Worm (Caenorhabditis elegans) whole organism, mixed stage, embryonic: ENCODE data around the gene stau-1.

Source experiments
- bed-3 ChIP-seq: fragments of 200-800 bp; sonication (Bioruptor generic); optimal IDR thresholded peaks from 3 replicates; lab custom pipeline; 2018; ENCODE audit warnings: mild to moderate bottlenecking, missing genetic modification characterization, moderate library complexity, missing compliant biosample characterization
- blmp-1 ChIP-seq: fragments of 150-350 bp; optimal IDR thresholded peaks from 2 replicates; lab custom pipeline; 2014; ENCODE audit warnings: missing biosample characterization, missing genetic modification characterization
- ceh-39 ChIP-seq: fragments of 150-350 bp; optimal IDR thresholded peaks from 2 replicates; lab custom pipeline; 2014; ENCODE audit warnings: missing biosample characterization, missing genetic modification characterization
- ceh-83 ChIP-seq: fragments of 200-800 bp; sonication (Bioruptor generic); optimal IDR thresholded peaks from 2 replicates; lab custom pipeline; 2018; ENCODE audit warnings: mild to moderate bottlenecking, missing genetic modification characterization, missing compliant biosample characterization
- ces-1 ChIP-seq: fragments of 150-350 bp; optimal IDR thresholded peaks from 2 replicates; lab custom pipeline; 2014; ENCODE audit warnings: missing biosample characterization, missing genetic modification reagents, missing genetic modification characterization
- drap-1 ChIP-seq: fragments of 200-800 bp; sonication (Bioruptor generic); optimal IDR thresholded peaks from 3 replicates; lab custom pipeline; 2018; ENCODE audit warnings: mild to moderate bottlenecking, missing genetic modification characterization, missing compliant biosample characterization
- elt-3 ChIP-seq: fragments of 150-350 bp; optimal IDR thresholded peaks from 2 replicates; lab custom pipeline; 2014; ENCODE audit warnings: missing biosample characterization, missing genetic modification characterization
- flh-1 ChIP-seq: fragments of 200-800 bp; sonication (Bioruptor generic); optimal IDR thresholded peaks from 2 replicates; lab custom pipeline; 2018; ENCODE audit warnings: mild to moderate bottlenecking, missing genetic modification characterization, moderate library complexity, missing compliant biosample characterization
- ham-2 ChIP-seq: fragments of 200-800 bp; sonication (Bioruptor generic); optimal IDR thresholded peaks from 2 replicates; lab custom pipeline; 2018; ENCODE audit warnings: mild to moderate bottlenecking, missing genetic modification characterization, missing compliant biosample characterization
- hlh-1 ChIP-seq: fragments of 150-350 bp; optimal IDR thresholded peaks from 2 replicates; lab custom pipeline; 2014; ENCODE audit warnings: missing biosample characterization, missing genetic modification reagents, missing genetic modification characterization
- lin-13 ChIP-seq: fragments of 150-350 bp; optimal IDR thresholded peaks from 2 replicates; lab custom pipeline; 2014; ENCODE audit warnings: missing biosample characterization, missing genetic modification characterization
- lin-32 ChIP-seq: fragments of 200-800 bp; sonication (Bioruptor generic); optimal IDR thresholded peaks from 2 replicates; lab custom pipeline; 2018; ENCODE audit warnings: mild to moderate bottlenecking, missing genetic modification characterization, missing compliant biosample characterization
- lsy-2 ChIP-seq: fragments of 150-350 bp; optimal IDR thresholded peaks from 2 replicates; lab custom pipeline; 2014; ENCODE audit warnings: missing biosample characterization, missing genetic modification characterization
- mab-5 ChIP-seq: fragments of 150-350 bp; optimal IDR thresholded peaks from 2 replicates; lab custom pipeline; 2014; ENCODE audit warnings: missing biosample characterization, missing genetic modification characterization
- mep-1 ChIP-seq: fragments of 150-350 bp; optimal IDR thresholded peaks from 2 replicates; lab custom pipeline; 2017; ENCODE audit warnings: missing biosample characterization, missing genetic modification reagents, missing genetic modification characterization, inconsistent platforms
- mls-2 ChIP-seq: sonication (generic microtip); optimal IDR thresholded peaks from 2 replicates; lab custom pipeline; 2016; ENCODE audit warnings: mild to moderate bottlenecking, missing genetic modification characterization, moderate library complexity, missing compliant biosample characterization
- nhr-12 ChIP-seq: fragments of 150-350 bp; optimal IDR thresholded peaks from 2 replicates; lab custom pipeline; 2014; ENCODE audit warnings: missing biosample characterization, missing genetic modification characterization
- nhr-2 ChIP-seq: fragments of 150-350 bp; optimal IDR thresholded peaks from 2 replicates; lab custom pipeline; 2014; ENCODE audit warnings: missing biosample characterization, missing genetic modification characterization
- nhr-237 ChIP-seq: fragments of 150-350 bp; optimal IDR thresholded peaks from 2 replicates; lab custom pipeline; 2014; ENCODE audit warnings: missing biosample characterization, missing genetic modification characterization
- nhr-28 ChIP-seq: fragments of 150-350 bp; optimal IDR thresholded peaks from 2 replicates; lab custom pipeline; 2014; ENCODE audit warnings: missing biosample characterization, missing genetic modification characterization
- nhr-76 ChIP-seq: sonication (generic microtip); optimal IDR thresholded peaks from 2 replicates; lab custom pipeline; 2017; ENCODE audit warnings: missing biosample characterization, missing genetic modification characterization
- pha-4 ChIP-seq: fragments of 150-350 bp; optimal IDR thresholded peaks from 2 replicates; lab custom pipeline; 2018; ENCODE audit warnings: missing biosample characterization, missing genetic modification reagents, missing genetic modification characterization
- snpc-4 ChIP-seq: fragments of 150-350 bp; optimal IDR thresholded peaks from 2 replicates; lab custom pipeline; 2014; ENCODE audit warnings: missing biosample characterization, missing genetic modification characterization
- tbx-8 ChIP-seq: fragments of 200-800 bp; sonication (Bioruptor generic); optimal IDR thresholded peaks from 2 replicates; lab custom pipeline; 2018; ENCODE audit warnings: mild to moderate bottlenecking, missing genetic modification characterization, moderate library complexity, missing compliant biosample characterization
- unc-120 ChIP-seq: sonication (generic microtip); optimal IDR thresholded peaks from 2 replicates; lab custom pipeline; 2017; ENCODE audit warnings: missing genetic modification characterization, missing compliant biosample characterization; ENCODE audit not compliant: poor library complexity, severe bottlenecking
- unc-39 ChIP-seq: fragments of 150-350 bp; optimal IDR thresholded peaks from 2 replicates; lab custom pipeline; 2014; ENCODE audit warnings: missing biosample characterization, missing genetic modification characterization
- unc-62 ChIP-seq: fragments of 150-350 bp; optimal IDR thresholded peaks from 2 replicates; lab custom pipeline; 2014; ENCODE audit warnings: missing biosample characterization, missing genetic modification reagents, missing genetic modification characterization
- zip-8 ChIP-seq: fragments of 150-350 bp; optimal IDR thresholded peaks from 2 replicates; lab custom pipeline; 2014; ENCODE audit warnings: missing biosample characterization, missing genetic modification characterization
- ztf-11 ChIP-seq: fragments of 150-350 bp; optimal IDR thresholded peaks from 2 replicates; lab custom pipeline; 2014; ENCODE audit warnings: missing biosample characterization, missing genetic modification characterization

The stau-1 gene

ce11 chrX:1053929-1054328 lies 18.8 kb upstream of the stau-1 start, which contains the start of gene ncs-3:
TSS of gene ncs-3 (plus strand) at chrX:1054081.
- TF ChIP-seq blmp-1 (tag; lab: Kevin White, UChicago) (no peak), hlh-1 (tag; lab: Kevin White, UChicago) (peak; percentile 36), unc-120 (tag; lab: Kevin White, UChicago) (peak; percentile 62), unc-62 (GFP tag; lab: Kevin White, UChicago) (peak; percentile 71), lsy-2 (tag; lab: Kevin White, UChicago) (no peak), flh-1 (no peak), ces-1 (no peak)

- TF ChIP-seq ces-1: no peak
- no peak for TF ChIP-seq unc-62 (GFP tag; lab: Kevin White, UChicago)
- no peak for TF ChIP-seq hlh-1 (tag; lab: Kevin White, UChicago)
- no peak for TF ChIP-seq nhr-237 (tag; lab: Kevin White, UChicago)
- no peak for TF ChIP-seq nhr-12 (tag; lab: Kevin White, UChicago)
- no peak for TF ChIP-seq ceh-83 (GFP tag; lab: Kevin White, UChicago)
- TF ChIP-seq tbx-8 (GFP tag; lab: Kevin White, UChicago): no peak
- TF ChIP-seq nhr-28 (tag; lab: Kevin White, UChicago): no peak
- no peak for TF ChIP-seq unc-39
- no peak for TF ChIP-seq bed-3
- no peak for TF ChIP-seq unc-120 (tag; lab: Kevin White, UChicago)
- TF ChIP-seq flh-1: no peak
- no peak for TF ChIP-seq drap-1 (GFP tag; lab: Kevin White, UChicago)
- TF ChIP-seq nhr-76 (tag; lab: Kevin White, UChicago): no peak
These were observed 17.9 kb upstream of the stau-1 start for ce11 chrX:1052960-1053359.

ce11 chrX:1051041-1051440 lies 16.0 kb upstream of the stau-1 start:
- TF ChIP-seq ces-1: no peak
- no peak for TF ChIP-seq bed-3
- TF ChIP-seq pha-4 (tag; lab: Kevin White, UChicago): no peak
- peak; percentile 1 for TF ChIP-seq unc-120 (tag; lab: Kevin White, UChicago)
- TF ChIP-seq unc-62 (GFP tag; lab: Kevin White, UChicago): peak; percentile 79
- TF ChIP-seq unc-39: no peak

- TF ChIP-seq nhr-12 (tag; lab: Kevin White, UChicago) (no peak), nhr-2 (tag; lab: Kevin White, UChicago) (no peak), elt-3 (tag; lab: Kevin White, UChicago) (no peak), nhr-76 (tag; lab: Kevin White, UChicago) (no peak), bed-3 (no peak), ceh-39 (tag; lab: Kevin White, UChicago) (no peak), ceh-83 (GFP tag; lab: Kevin White, UChicago) (no peak), mab-5 (no peak), mep-1 (tag; lab: Kevin White, UChicago) (no peak), mls-2 (tag; lab: Kevin White, UChicago) (no peak), nhr-28 (tag; lab: Kevin White, UChicago) (no peak), zip-8 (tag; lab: Kevin White, UChicago) (no peak), pha-4 (tag; lab: Kevin White, UChicago) (no peak), hlh-1 (tag; lab: Kevin White, UChicago) (no peak), ztf-11 (tag; lab: Kevin White, UChicago) (no peak), nhr-237 (tag; lab: Kevin White, UChicago) (no peak), lin-32 (no peak), drap-1 (GFP tag; lab: Kevin White, UChicago) (no peak), flh-1 (no peak), blmp-1 (tag; lab: Kevin White, UChicago) (no peak)
These were observed 11.2 kb upstream of the stau-1 start, which contains the start of gene vpat-1 for ce11 chrX:1046156-1046831. TSS of gene vpat-1 (minus strand) at chrX:1046206.

- TF ChIP-seq nhr-76 (tag; lab: Kevin White, UChicago) (no peak), flh-1 (no peak), ces-1 (no peak), ceh-39 (tag; lab: Kevin White, UChicago) (no peak), lin-13 (no peak), blmp-1 (tag; lab: Kevin White, UChicago) (no peak), snpc-4 (tag; lab: Kevin White, UChicago) (no peak), ham-2 (GFP tag; lab: Kevin White, UChicago) (no peak), nhr-237 (tag; lab: Kevin White, UChicago) (no peak), unc-62 (GFP tag; lab: Kevin White, UChicago) (no peak), hlh-1 (tag; lab: Kevin White, UChicago) (no peak), drap-1 (GFP tag; lab: Kevin White, UChicago) (no peak)
- TF ChIP-seq, all 35 proteins: peak for 0
These were observed 9.2 kb upstream of the stau-1 start for ce11 chrX:1044327-1044726.
